Fruit fly (Drosophila melanogaster) whole organism, embryonic: Measurements from ENCODE around the gene CG4004.

Source experiments
- CG17568 ChIP-seq: fragments of 200-800 bp; sonication (Bioruptor generic); optimal IDR thresholded peaks from 2 replicates; lab custom pipeline; 2018; ENCODE audit warnings: missing biosample characterization, mild to moderate bottlenecking, missing genetic modification characterization, moderate library complexity
- GATAe ChIP-seq: fragments of 200-800 bp; sonication (Bioruptor generic); conservative IDR thresholded peaks from 2 replicates; pipeline ENCODE4 v1.3.6; 2022; ENCODE audit warnings: missing biosample characterization, missing genetic modification characterization
- h ChIP-seq: fragments of >200 bp; optimal IDR thresholded peaks from 2 replicates; lab custom pipeline; 2017
- zfh1 ChIP-seq: fragments of 200-800 bp; sonication (Bioruptor generic); IDR thresholded peaks from 3 replicates; pipeline ENCODE4 v1.3.6; 2022; ENCODE audit warnings: missing biosample characterization, missing genetic modification characterization

DNA sequence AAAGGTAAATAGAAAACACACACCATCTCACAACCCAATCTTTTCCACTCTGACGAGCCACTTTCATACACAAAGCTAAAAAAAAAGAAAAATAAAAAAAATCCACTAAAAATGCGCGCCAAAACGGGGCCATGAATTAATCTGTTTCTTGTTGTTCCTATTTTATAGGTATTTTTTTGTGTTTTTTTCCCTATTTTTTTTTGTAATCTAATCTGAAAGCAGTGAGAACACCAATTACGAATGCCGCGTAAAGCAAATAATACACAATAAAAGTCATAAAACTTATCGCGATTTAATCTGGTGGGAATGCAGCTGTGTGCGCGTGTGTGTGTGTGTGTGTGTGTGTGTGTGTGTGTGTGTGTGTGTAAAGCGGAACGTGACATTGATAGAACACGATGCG, 20.7 kb upstream of the CG4004 start:
- no peak for TF ChIP-seq CG17568 (GFP tag; lab: Kevin White, UChicago)
- TF ChIP-seq h: no peak
- peak; percentile 85 for TF ChIP-seq GATAe (GFP tag; lab: Robert Waterston, UW)
- TF ChIP-seq zfh1: no peak
